5 fruit fly cellular contexts compared by ENCODE assay signal in genomic region chrX:11528026-11528702, dm6.
TF ChIP-seq lines count a peak whose summit lies in the region.

No protein-coding gene starts in this region.

- peak; percentile 54 for TF ChIP-seq CTCF in whole organism, embryonic (GFP tag; optimal IDR thresholded peaks at IDR 0.05; lab: Kevin White, UChicago)

TF ChIP-seq in whole organism, adult, 20 proteins besides CTCF, POLR2A, EP300 and RAD21:
- TF ChIP-seq cic (GFP tag; optimal IDR thresholded peaks at IDR 0.05; lab: Kevin White, UChicago) (no peak), kay (GFP tag; lab: Kevin White, UChicago; ENCODE audit: borderline replicate concordance) (peak; percentile 66), CG5204 (GFP tag; optimal IDR thresholded peaks at IDR 0.05; lab: Kevin White, UChicago) (peak; percentile 32), bab1 (GFP tag; optimal IDR thresholded peaks at IDR 0.05; lab: Kevin White, UChicago) (peak; percentile 1)
TF ChIP-seq in whole organism, adult: peak in this region for 3.

TF ChIP-seq in whole organism, embryonic, 481 proteins besides CTCF, POLR2A, EP300 and RAD21 (continues in another document):
- TF ChIP-seq hbn (GFP tag; IDR thresholded peaks at IDR 0.05; lab: Robert Waterston, UW; ENCODE audit: partially characterized antibody) (no peak), fd102C (GFP tag; optimal IDR thresholded peaks at IDR 0.05; lab: Kevin White, UChicago) (no peak), pnt (GFP tag; optimal IDR thresholded peaks at IDR 0.05; lab: Kevin White, UChicago) (peak; percentile 47), CG18619 (GFP tag; optimal IDR thresholded peaks at IDR 0.05; lab: Kevin White, UChicago) (peak; percentile 64), oc (tag; optimal IDR thresholded peaks at IDR 0.05; lab: Kevin White, UChicago) (peak; percentile 82), Elba2 (GFP tag; optimal IDR thresholded peaks at IDR 0.05; lab: Kevin White, UChicago) (no peak), PHDP (tag; optimal IDR thresholded peaks at IDR 0.05; lab: Kevin White, UChicago) (peak; percentile 78), Sin3A (optimal IDR thresholded peaks at IDR 0.05; lab: Kevin White, UChicago) (no peak), Dip2 (GFP tag; IDR thresholded peaks at IDR 0.05; lab: Robert Waterston, UW) (no peak), CG16863 (GFP tag; optimal IDR thresholded peaks at IDR 0.05; lab: Kevin White, UChicago) (peak; percentile 51), Tbp (GFP tag; optimal IDR thresholded peaks at IDR 0.05; lab: Kevin White, UChicago) (no peak), CG5180 (GFP tag; optimal IDR thresholded peaks at IDR 0.05; lab: Kevin White, UChicago) (peak; percentile 60), zfh1 (GFP tag; IDR thresholded peaks at IDR 0.05; lab: Robert Waterston, UW) (peak; percentile 86; the same call in 2 of the 3 replicates), salm (tag; optimal IDR thresholded peaks at IDR 0.05; lab: Kevin White, UChicago) (peak; percentile 64), CG14710 (tag; optimal IDR thresholded peaks at IDR 0.05; lab: Kevin White, UChicago) (peak; percentile 90), Deaf1 (tag; optimal IDR thresholded peaks at IDR 0.05; lab: Kevin White, UChicago) (peak; percentile 45), CG2120 (GFP tag; optimal IDR thresholded peaks at IDR 0.05; lab: Kevin White, UChicago) (peak; percentile 8), CG5953 (GFP tag; IDR thresholded peaks at IDR 0.05; lab: Robert Waterston, UW) (peak; percentile 43; the same call in 1 of the 2 replicates), phol (tag; optimal IDR thresholded peaks at IDR 0.05; lab: Kevin White, UChicago) (peak; percentile 89), slou (GFP tag; optimal IDR thresholded peaks at IDR 0.05; lab: Kevin White, UChicago) (peak; percentile 6), ab (GFP tag; optimal IDR thresholded peaks at IDR 0.05; lab: Kevin White, UChicago) (no peak)

TF ChIP-seq in whole organism, prepupa, 60 proteins besides CTCF, POLR2A, EP300 and RAD21 (continues in another document):
- TF ChIP-seq Ets96B (tag; optimal IDR thresholded peaks at IDR 0.05; lab: Kevin White, UChicago) (peak; percentile 77), CG4318 (GFP tag; optimal IDR thresholded peaks at IDR 0.05; lab: Kevin White, UChicago) (peak; percentile 14), dac (GFP tag; optimal IDR thresholded peaks at IDR 0.05; lab: Kevin White, UChicago) (peak; percentile 22), CG8119 (GFP tag; IDR thresholded peaks at IDR 0.05; lab: Robert Waterston, UW) (peak; percentile 69), CG11294 (GFP tag; IDR thresholded peaks at IDR 0.05; lab: Robert Waterston, UW) (no peak), lz (GFP tag; optimal IDR thresholded peaks at IDR 0.05; lab: Kevin White, UChicago) (peak; percentile 37), CG31627 (GFP tag; optimal IDR thresholded peaks at IDR 0.05; lab: Kevin White, UChicago) (peak; percentile 35), Smox (GFP tag; optimal IDR thresholded peaks at IDR 0.05; lab: Kevin White, UChicago) (peak; percentile 57), Lpt (GFP tag; optimal IDR thresholded peaks at IDR 0.05; lab: Kevin White, UChicago) (peak; percentile 57), CG15336 (GFP tag; IDR thresholded peaks at IDR 0.05; lab: Robert Waterston, UW) (peak; percentile 58), CG10669 (GFP tag; optimal IDR thresholded peaks at IDR 0.05; lab: Kevin White, UChicago) (peak; percentile 73), svp (GFP tag; lab: Kevin White, UChicago) (peak; percentile 83), CG1621 (tag; optimal IDR thresholded peaks at IDR 0.05; lab: Kevin White, UChicago) (peak; percentile 69), Hr39 (GFP tag; optimal IDR thresholded peaks at IDR 0.05; lab: Kevin White, UChicago) (peak; percentile 42), topi (GFP tag; optimal IDR thresholded peaks at IDR 0.05; lab: Kevin White, UChicago) (peak; percentile 50), vri (GFP tag; optimal IDR thresholded peaks at IDR 0.05; lab: Kevin White, UChicago) (no peak), Met (GFP tag; optimal IDR thresholded peaks at IDR 0.05; lab: Kevin White, UChicago) (peak; percentile 52), CG11902 (GFP tag; optimal IDR thresholded peaks at IDR 0.05; lab: Kevin White, UChicago) (peak; percentile 4), achi (GFP tag; optimal IDR thresholded peaks at IDR 0.05; lab: Kevin White, UChicago) (peak; percentile 66), CG8319 (GFP tag; optimal IDR thresholded peaks at IDR 0.05; lab: Kevin White, UChicago) (peak; percentile 11), CG9139 (GFP tag; optimal IDR thresholded peaks at IDR 0.05; lab: Kevin White, UChicago) (peak; percentile 47), Eip75B (GFP tag; optimal IDR thresholded peaks at IDR 0.05; lab: Kevin White, UChicago) (peak; percentile 66), Sox15 (GFP tag; optimal IDR thresholded peaks at IDR 0.05; lab: Kevin White, UChicago) (no peak)

TF ChIP-seq in whole organism, pupa, 21 proteins besides CTCF, POLR2A, EP300 and RAD21:
- TF ChIP-seq D1 (tag; optimal IDR thresholded peaks at IDR 0.05; lab: Kevin White, UChicago) (no peak), CG14655 (GFP tag; optimal IDR thresholded peaks at IDR 0.05; lab: Kevin White, UChicago) (peak; percentile 77), fd96Ca (GFP tag; IDR thresholded peaks at IDR 0.05; lab: Robert Waterston, UW) (peak; percentile 72), CG8159 (tag; optimal IDR thresholded peaks at IDR 0.05; lab: Kevin White, UChicago) (peak; percentile 80), CG34367 (tag; optimal IDR thresholded peaks at IDR 0.05; lab: Kevin White, UChicago) (peak; percentile 65), CG15710 (tag; optimal IDR thresholded peaks at IDR 0.05; lab: Kevin White, UChicago) (peak; percentile 83), CG13204 (GFP tag; optimal IDR thresholded peaks at IDR 0.05; lab: Kevin White, UChicago) (peak; percentile 51), Snoo (tag; optimal IDR thresholded peaks at IDR 0.05; lab: Kevin White, UChicago) (peak; percentile 36), CG9948 (tag; optimal IDR thresholded peaks at IDR 0.05; lab: Kevin White, UChicago) (peak; percentile 74), Pif1B (GFP tag; optimal IDR thresholded peaks at IDR 0.05; lab: Kevin White, UChicago) (peak; percentile 46), CG4496 (GFP tag; IDR thresholded peaks at IDR 0.05; lab: Robert Waterston, UW) (peak; percentile 77), Pif1A (GFP tag; optimal IDR thresholded peaks at IDR 0.05; lab: Kevin White, UChicago) (peak; percentile 61), CG17806 (tag; optimal IDR thresholded peaks at IDR 0.05; lab: Kevin White, UChicago) (peak; percentile 67), CG10348 (GFP tag; IDR thresholded peaks at IDR 0.05; lab: Robert Waterston, UW) (no peak), EcR (GFP tag; optimal IDR thresholded peaks at IDR 0.05; lab: Kevin White, UChicago) (no peak), CG8301 (tag; optimal IDR thresholded peaks at IDR 0.05; lab: Kevin White, UChicago) (peak; percentile 55), CG12605 (GFP tag; IDR thresholded peaks at IDR 0.05; lab: Robert Waterston, UW) (peak; percentile 61), gl (tag; optimal IDR thresholded peaks at IDR 0.05; lab: Kevin White, UChicago) (peak; percentile 32), Ets98B (GFP tag; IDR thresholded peaks at IDR 0.05; lab: Robert Waterston, UW) (peak; percentile 68), CG32121 (GFP tag; IDR thresholded peaks at IDR 0.05; lab: Robert Waterston, UW) (peak; percentile 58; the same call in 1 of the 2 replicates), rn (GFP tag; IDR thresholded peaks at IDR 0.05; lab: Robert Waterston, UW) (no peak)

TF ChIP-seq in whole organism, wandering third instar larva, 38 proteins besides CTCF, POLR2A, EP300 and RAD21:
- TF ChIP-seq h (GFP tag; optimal IDR thresholded peaks at IDR 0.05; lab: Kevin White, UChicago) (peak; percentile 53), fru (GFP tag; optimal IDR thresholded peaks at IDR 0.05; lab: Kevin White, UChicago) (peak; percentile 40), rgr (GFP tag; optimal IDR thresholded peaks at IDR 0.05; lab: Kevin White, UChicago) (peak; percentile 27), Mio (GFP tag; optimal IDR thresholded peaks at IDR 0.05; lab: Kevin White, UChicago) (no peak), N (GFP tag; optimal IDR thresholded peaks at IDR 0.05; lab: Kevin White, UChicago) (no peak), dl (GFP tag; optimal IDR thresholded peaks at IDR 0.05; lab: Kevin White, UChicago; ENCODE audit: insufficient read depth in 1 of 2, partially characterized antibody in 2 of 2) (no peak), pan (optimal IDR thresholded peaks at IDR 0.05; lab: Kevin White, UChicago) (no peak), sage (GFP tag; optimal IDR thresholded peaks at IDR 0.05; lab: Kevin White, UChicago) (no peak), foxo (GFP tag; optimal IDR thresholded peaks at IDR 0.05; lab: Kevin White, UChicago) (peak in 1 of 2 experiments; percentile 47), HLH106 (tag; optimal IDR thresholded peaks at IDR 0.05; lab: Kevin White, UChicago) (peak; percentile 49), Jra (GFP tag; optimal IDR thresholded peaks at IDR 0.05; lab: Kevin White, UChicago) (no peak), Rel (GFP tag; optimal IDR thresholded peaks at IDR 0.05; lab: Kevin White, UChicago) (no peak), Rel (tag; optimal IDR thresholded peaks at IDR 0.05; lab: Kevin White, UChicago) (no peak), OdsH (GFP tag; optimal IDR thresholded peaks at IDR 0.05; lab: Kevin White, UChicago) (peak; percentile 3), br (GFP tag; optimal IDR thresholded peaks at IDR 0.05; lab: Kevin White, UChicago) (no peak), GATAd (GFP tag; optimal IDR thresholded peaks at IDR 0.05; lab: Kevin White, UChicago) (no peak), jim (GFP tag; optimal IDR thresholded peaks at IDR 0.05; lab: Kevin White, UChicago) (no peak), Hr78 (GFP tag; optimal IDR thresholded peaks at IDR 0.05; lab: Kevin White, UChicago) (no peak), sv (GFP tag; optimal IDR thresholded peaks at IDR 0.05; lab: Kevin White, UChicago) (peak; percentile 57), Sp1 (GFP tag; optimal IDR thresholded peaks at IDR 0.05; lab: Kevin White, UChicago) (peak; percentile 34), Hnf4 (GFP tag; optimal IDR thresholded peaks at IDR 0.05; lab: Kevin White, UChicago) (no peak), psq (GFP tag; optimal IDR thresholded peaks at IDR 0.05; lab: Kevin White, UChicago) (peak; percentile 8), lola (GFP tag; optimal IDR thresholded peaks at IDR 0.05; lab: Kevin White, UChicago) (no peak), usp (GFP tag; optimal IDR thresholded peaks at IDR 0.05; lab: Kevin White, UChicago) (no peak), CG9705 (GFP tag; optimal IDR thresholded peaks at IDR 0.05; lab: Kevin White, UChicago) (peak; percentile 0), ey (GFP tag; optimal IDR thresholded peaks at IDR 0.05; lab: Kevin White, UChicago) (peak; percentile 4), Myc (optimal IDR thresholded peaks at IDR 0.05; lab: Kevin White, UChicago) (no peak)
